Worm (Caenorhabditis elegans) whole organism, L1 larva: ENCODE results near the gene R04B5.7.
A peak's percentile ranks its signal among the peaks of the same experiment; 100 is the strongest.

Source experiments
- C04F5.9 ChIP-seq: sonication (generic microtip); optimal IDR thresholded peaks from 2 replicates; lab custom pipeline; 2016; ENCODE audit warnings: missing genetic modification characterization, missing compliant biosample characterization
- Y116A8C.19 ChIP-seq: sonication (generic microtip); optimal IDR thresholded peaks from 2 replicates; lab custom pipeline; 2016; ENCODE audit warnings: missing compliant biosample characterization, missing genetic modification characterization, borderline replicate concordance
- aly-2 ChIP-seq: fragments of 150-350 bp; optimal IDR thresholded peaks from 2 replicates; lab custom pipeline; 2014; ENCODE audit warnings: missing biosample characterization, missing genetic modification characterization
- ama-1 ChIP-seq: fragments of 150-350 bp; optimal IDR thresholded peaks from 2 replicates; lab custom pipeline; 2014
- ceh-63 ChIP-seq: fragments of 200-800 bp; sonication (Bioruptor generic); optimal IDR thresholded peaks from 2 replicates; lab custom pipeline; 2018; ENCODE audit warnings: mild to moderate bottlenecking, missing genetic modification characterization, missing compliant biosample characterization
- ceh-8 ChIP-seq: fragments of 200-800 bp; sonication (Bioruptor generic); optimal IDR thresholded peaks from 2 replicates; lab custom pipeline; 2018; ENCODE audit warnings: mild to moderate bottlenecking, missing genetic modification characterization, moderate library complexity, missing compliant biosample characterization
- ceh-82 ChIP-seq, 3 experiments: fragments of 150-350 bp in 1 of 3; sonication (generic microtip) in 2 of 3; optimal IDR thresholded peaks; 2 replicates each; lab custom pipeline; 2014 to 2017; ENCODE audit warnings: missing biosample characterization in 3 of 3, missing genetic modification characterization in 3 of 3
- ceh-88 ChIP-seq: fragments of 200-800 bp; sonication (Bioruptor generic); IDR thresholded peaks from 2 replicates; pipeline ENCODE4 v1.3.6; 2022; ENCODE audit warnings: missing genetic modification characterization, missing compliant biosample characterization
- ces-1 ChIP-seq: fragments of 150-350 bp; optimal IDR thresholded peaks from 2 replicates; lab custom pipeline; 2014; ENCODE audit warnings: missing biosample characterization, missing genetic modification reagents, missing genetic modification characterization
- dpl-1 ChIP-seq, 3 experiments: fragments of 150-350 bp in 2 of 3; sonication (generic microtip) in 1 of 3; optimal IDR thresholded peaks; 2 replicates each; lab custom pipeline; 2014 to 2017; ENCODE audit warnings: missing biosample characterization in 3 of 3, missing genetic modification characterization in 3 of 3, missing genetic modification reagents in 3 of 3
- dsc-1 ChIP-seq: sonication (generic microtip); optimal IDR thresholded peaks from 2 replicates; lab custom pipeline; 2016; ENCODE audit warnings: mild to moderate bottlenecking, missing genetic modification characterization, missing compliant biosample characterization
- efl-1 ChIP-seq, 4 experiments: fragments of 150-350 bp; optimal IDR thresholded peaks in 3 of 4; peaks in 1 of 4; 1 replicate in 1 of 4; 2 replicates in 3 of 4; lab custom pipeline; 2014; ENCODE audit warnings: missing biosample characterization in 2 of 4, missing genetic modification characterization in 2 of 4, missing genetic modification reagents in 2 of 4
- efl-3 ChIP-seq: fragments of 200-800 bp; sonication (Bioruptor generic); optimal IDR thresholded peaks from 2 replicates; lab custom pipeline; 2018; ENCODE audit warnings: mild to moderate bottlenecking, missing genetic modification characterization, missing compliant biosample characterization
- egl-27 ChIP-seq, 2 experiments: fragments of 150-350 bp in 1 of 2; sonication (generic microtip); optimal IDR thresholded peaks; 3 replicates each; lab custom pipeline; 2017 to 2018; ENCODE audit warnings: missing biosample characterization in 2 of 2, missing genetic modification characterization in 2 of 2, missing genetic modification reagents in 2 of 2
- ets-5 ChIP-seq: fragments of 200-800 bp; sonication (Bioruptor generic); IDR thresholded peaks from 2 replicates; pipeline ENCODE4 v1.3.6; 2022; ENCODE audit warnings: missing genetic modification characterization, missing compliant biosample characterization
- fos-1 ChIP-seq: fragments of 150-350 bp; optimal IDR thresholded peaks from 2 replicates; lab custom pipeline; 2014; ENCODE audit warnings: missing biosample characterization, missing genetic modification characterization
- grh-1 ChIP-seq: fragments of 200-800 bp; sonication (Bioruptor generic); IDR thresholded peaks from 2 replicates; pipeline ENCODE4 v1.3.6; 2022; ENCODE audit warnings: missing genetic modification reagents, missing genetic modification characterization, missing compliant biosample characterization
- hlh-4 ChIP-seq: sonication (generic microtip); optimal IDR thresholded peaks from 2 replicates; lab custom pipeline; 2016; ENCODE audit warnings: mild to moderate bottlenecking, missing genetic modification characterization, missing compliant biosample characterization
- isw-1 ChIP-seq: fragments of 200-800 bp; sonication (Bioruptor generic); IDR thresholded peaks from 2 replicates; pipeline ENCODE4 v1.3.6; 2022; ENCODE audit warnings: missing genetic modification characterization, missing compliant biosample characterization
- jun-1 ChIP-seq: fragments of 150-350 bp; optimal IDR thresholded peaks from 2 replicates; lab custom pipeline; 2014; ENCODE audit warnings: missing biosample characterization, missing genetic modification reagents, missing genetic modification characterization
- lin-39 ChIP-seq: fragments of 150-350 bp; optimal IDR thresholded peaks from 2 replicates; lab custom pipeline; 2014; ENCODE audit warnings: missing biosample characterization, missing genetic modification reagents, missing genetic modification characterization
- mab-9 ChIP-seq: fragments of 200-800 bp; sonication (Bioruptor generic); IDR thresholded peaks from 2 replicates; pipeline ENCODE4 v1.3.6; 2022; ENCODE audit warnings: missing genetic modification reagents, missing genetic modification characterization, missing compliant biosample characterization
- mdl-1 ChIP-seq, 2 experiments: fragments of 150-350 bp; optimal IDR thresholded peaks; 2 replicates each; lab custom pipeline; 2014 to 2017; ENCODE audit warnings: missing biosample characterization in 2 of 2, missing genetic modification characterization in 2 of 2, inconsistent platforms in 1 of 2
- mef-2 ChIP-seq: fragments of 150-350 bp; optimal IDR thresholded peaks from 2 replicates; lab custom pipeline; 2014; ENCODE audit warnings: missing biosample characterization, missing genetic modification characterization
- nhr-12 ChIP-seq: sonication (generic microtip); optimal IDR thresholded peaks from 2 replicates; lab custom pipeline; 2017; ENCODE audit warnings: missing biosample characterization, missing genetic modification characterization
- nhr-19 ChIP-seq: fragments of 200-800 bp; sonication (Bioruptor generic); conservative IDR thresholded peaks from 2 replicates; pipeline ENCODE4 v1.3.6; 2022; ENCODE audit warnings: missing genetic modification characterization, missing compliant biosample characterization
- nhr-20 ChIP-seq: sonication (generic microtip); optimal IDR thresholded peaks from 2 replicates; lab custom pipeline; 2016; ENCODE audit warnings: mild to moderate bottlenecking, missing genetic modification characterization, missing compliant biosample characterization
- nhr-76 ChIP-seq: sonication (generic microtip); optimal IDR thresholded peaks from 2 replicates; lab custom pipeline; 2017; ENCODE audit warnings: missing biosample characterization, missing genetic modification characterization
- nhr-84 ChIP-seq: sonication (generic microtip); optimal IDR thresholded peaks from 2 replicates; lab custom pipeline; 2017; ENCODE audit warnings: missing biosample characterization, missing genetic modification characterization
- nhr-90 ChIP-seq: sonication (generic microtip); optimal IDR thresholded peaks from 2 replicates; lab custom pipeline; 2016; ENCODE audit warnings: mild to moderate bottlenecking, missing genetic modification characterization, missing compliant biosample characterization; ENCODE audit not compliant: poor library complexity
- pag-3 ChIP-seq: sonication (generic microtip); optimal IDR thresholded peaks from 2 replicates; lab custom pipeline; 2017; ENCODE audit warnings: missing genetic modification characterization, mild to moderate bottlenecking, missing compliant biosample characterization, antibody characterized with exemption, borderline replicate concordance; ENCODE audit not compliant: insufficient read depth
- pqm-1 ChIP-seq: sonication (generic microtip); optimal IDR thresholded peaks from 3 replicates; lab custom pipeline; 2017; ENCODE audit warnings: missing biosample characterization, missing genetic modification characterization
- skn-1 ChIP-seq: fragments of 150-350 bp; optimal IDR thresholded peaks from 2 replicates; lab custom pipeline; 2014; ENCODE audit warnings: missing biosample characterization, missing genetic modification characterization
- snu-23 ChIP-seq: sonication (generic microtip); optimal IDR thresholded peaks from 2 replicates; lab custom pipeline; 2016; ENCODE audit warnings: missing genetic modification characterization, missing compliant biosample characterization
- sptf-1 ChIP-seq: fragments of 150-350 bp; optimal IDR thresholded peaks from 2 replicates; lab custom pipeline; 2014; ENCODE audit warnings: missing biosample characterization, missing genetic modification characterization
- swsn-7 ChIP-seq: sonication (generic microtip); optimal IDR thresholded peaks from 2 replicates; lab custom pipeline; 2016; ENCODE audit warnings: missing genetic modification characterization, missing compliant biosample characterization
- tbx-2 ChIP-seq: sonication (generic microtip); optimal IDR thresholded peaks from 2 replicates; lab custom pipeline; 2016; ENCODE audit warnings: missing genetic modification characterization, missing compliant biosample characterization
- tlp-1 ChIP-seq: fragments of 150-350 bp; optimal IDR thresholded peaks from 2 replicates; lab custom pipeline; 2014; ENCODE audit warnings: missing biosample characterization, missing genetic modification characterization
- unc-130 ChIP-seq: fragments of 150-350 bp; optimal IDR thresholded peaks from 2 replicates; lab custom pipeline; 2017; ENCODE audit warnings: missing biosample characterization, missing genetic modification characterization, inconsistent platforms
- unc-62 ChIP-seq: fragments of 150-350 bp; optimal IDR thresholded peaks from 2 replicates; lab custom pipeline; 2014; ENCODE audit warnings: missing biosample characterization, missing genetic modification reagents, missing genetic modification characterization
- unc-98 ChIP-seq: fragments of 200-800 bp; sonication (Bioruptor generic); IDR thresholded peaks from 2 replicates; pipeline ENCODE4 v1.3.6; 2022; ENCODE audit warnings: missing genetic modification characterization, missing compliant biosample characterization
- vab-15 ChIP-seq: sonication (generic microtip); optimal IDR thresholded peaks from 2 replicates; lab custom pipeline; 2017; ENCODE audit warnings: missing genotype, mild to moderate bottlenecking, missing genetic modification characterization, missing compliant biosample characterization
- ztf-4 ChIP-seq: fragments of 150-350 bp; optimal IDR thresholded peaks from 2 replicates; lab custom pipeline; 2014; ENCODE audit warnings: missing biosample characterization, missing genetic modification characterization

Gene R04B5.7

ce11 chrV:10043234-10043796 is 47.0 kb downstream of the R04B5.7 start, which contains the start of gene T06E8.8 (continued):
- peak; percentile 91 for TF ChIP-seq nhr-20 (tag; lab: Kevin White, UChicago)
- TF ChIP-seq hlh-4 (tag; lab: Kevin White, UChicago), result no peak
- TF ChIP-seq Y116A8C.19 (tag; lab: Kevin White, UChicago), result no peak
- TF ChIP-seq ces-1 (GFP tag; lab: Kevin White, UChicago), result no peak
- TF ChIP-seq tbx-2 (tag; lab: Kevin White, UChicago), result peak; percentile 82
- TF ChIP-seq aly-2, result no peak
- TF ChIP-seq jun-1 (tag; lab: Kevin White, UChicago), result no peak
- peak in 2 of 3 experiments; percentile 35 to 64 for TF ChIP-seq ceh-82 (tag; optimal IDR thresholded peaks at IDR 0.05; lab: Kevin White, UChicago)
- TF ChIP-seq tlp-1 (tag; lab: Kevin White, UChicago), result no peak
- TF ChIP-seq grh-1 (GFP tag; lab: Robert Waterston, UW), result peak; percentile 93
- no peak for TF ChIP-seq lin-39 (tag; lab: Kevin White, UChicago)
- no peak for TF ChIP-seq pag-3 (tag; lab: Kevin White, UChicago)
- TF ChIP-seq nhr-90 (tag; lab: Kevin White, UChicago), result peak; percentile 82
- TF ChIP-seq ceh-8, result no peak
- no peak for TF ChIP-seq pqm-1 (tag; lab: Kevin White, UChicago)
- peak; percentile 65 for TF ChIP-seq skn-1 (tag; lab: Kevin White, UChicago)
- peak; percentile 41 to 49 for TF ChIP-seq efl-1 (optimal IDR thresholded peaks at IDR 0.05; lab: Kevin White, UChicago)
- peak in 1 of 2 experiments; percentile 94 for TF ChIP-seq efl-1 (GFP tag; optimal IDR thresholded peaks at IDR 0.05 in 1 of 2; lab: Kevin White, UChicago)
- no peak for TF ChIP-seq mab-9 (GFP tag; lab: Robert Waterston, UW)
- no peak for TF ChIP-seq ceh-63 (GFP tag; lab: Kevin White, UChicago)
- TF ChIP-seq fos-1 (tag; lab: Kevin White, UChicago), result no peak
- TF ChIP-seq ztf-4 (tag; lab: Kevin White, UChicago), result peak; percentile 28
- TF ChIP-seq C04F5.9 (tag; lab: Kevin White, UChicago), result no peak
- TF ChIP-seq sptf-1, result no peak
- TF ChIP-seq nhr-19, result peak; percentile 81
- no peak for TF ChIP-seq unc-62 (GFP tag; lab: Kevin White, UChicago)
- peak; percentile 87 for TF ChIP-seq snu-23 (GFP tag; lab: Kevin White, UChicago)
- no peak for TF ChIP-seq unc-98
- TF ChIP-seq egl-27 (tag; optimal IDR thresholded peaks at IDR 0.05; lab: Kevin White, UChicago), result no peak
- TF ChIP-seq isw-1, result no peak
- TF ChIP-seq ets-5 (GFP tag; lab: Robert Waterston, UW), result no peak
- no peak for TF ChIP-seq nhr-84
- no peak for TF ChIP-seq ceh-88
- TF ChIP-seq efl-3 (GFP tag; lab: Kevin White, UChicago), result no peak
- TF ChIP-seq dpl-1 (GFP tag; optimal IDR thresholded peaks at IDR 0.05; lab: Kevin White, UChicago), result peak; percentile 4 to 54 (median 23)
- TF ChIP-seq mdl-1 (tag; optimal IDR thresholded peaks at IDR 0.05; lab: Kevin White, UChicago), result peak in 1 of 2 experiments; percentile 80
- TF ChIP-seq swsn-7 (tag; lab: Kevin White, UChicago), result peak; percentile 65
- TF ChIP-seq mef-2 (tag; lab: Kevin White, UChicago), result no peak
- no peak for TF ChIP-seq dsc-1
- no peak for TF ChIP-seq vab-15 (tag; lab: Kevin White, UChicago)
- TF ChIP-seq ama-1 (lab: Kevin White, UChicago), result peak; percentile 58
- no peak for TF ChIP-seq nhr-12 (tag; lab: Kevin White, UChicago)
- TF ChIP-seq unc-130 (tag; lab: Kevin White, UChicago), result peak; percentile 41
- TF ChIP-seq nhr-76 (tag; lab: Kevin White, UChicago), result no peak
